Worm (Caenorhabditis elegans) whole organism, L1 larva: ENCODE measurements around the gene sor-1.

Experiments
- C04F5.9 ChIP-seq: sonication (generic microtip); optimal IDR thresholded peaks from 2 replicates; lab custom pipeline; 2016; ENCODE audit warnings: missing genetic modification characterization, missing compliant biosample characterization
- C16A3.4 ChIP-seq: fragments of 150-350 bp; optimal IDR thresholded peaks from 2 replicates; lab custom pipeline; 2014; ENCODE audit warnings: missing biosample characterization, missing genetic modification characterization
- F16B12.6 ChIP-seq: fragments of 150-350 bp; optimal IDR thresholded peaks from 2 replicates; lab custom pipeline; 2014; ENCODE audit warnings: missing biosample characterization, missing genetic modification characterization
- blmp-1 ChIP-seq: fragments of 150-350 bp; optimal IDR thresholded peaks from 2 replicates; lab custom pipeline; 2014; ENCODE audit warnings: missing biosample characterization, missing genetic modification characterization
- ceh-8 ChIP-seq: fragments of 200-800 bp; sonication (Bioruptor generic); optimal IDR thresholded peaks from 2 replicates; lab custom pipeline; 2018; ENCODE audit warnings: mild to moderate bottlenecking, missing genetic modification characterization, moderate library complexity, missing compliant biosample characterization
- ceh-82 ChIP-seq, 3 experiments: fragments of 150-350 bp in 1 of 3; sonication (generic microtip) in 2 of 3; optimal IDR thresholded peaks; 2 replicates each; lab custom pipeline; 2014 to 2017; ENCODE audit warnings: missing biosample characterization in 3 of 3, missing genetic modification characterization in 3 of 3
- ceh-90 ChIP-seq: sonication (generic microtip); optimal IDR thresholded peaks from 2 replicates; lab custom pipeline; 2016; ENCODE audit warnings: missing genetic modification characterization, missing compliant biosample characterization
- dpl-1 ChIP-seq, 3 experiments: fragments of 150-350 bp in 2 of 3; sonication (generic microtip) in 1 of 3; optimal IDR thresholded peaks; 2 replicates each; lab custom pipeline; 2014 to 2017; ENCODE audit warnings: missing biosample characterization in 3 of 3, missing genetic modification characterization in 3 of 3, missing genetic modification reagents in 3 of 3
- dsc-1 ChIP-seq: sonication (generic microtip); optimal IDR thresholded peaks from 2 replicates; lab custom pipeline; 2016; ENCODE audit warnings: mild to moderate bottlenecking, missing genetic modification characterization, missing compliant biosample characterization
- efl-1 ChIP-seq, 4 experiments: fragments of 150-350 bp; optimal IDR thresholded peaks in 3 of 4; peaks in 1 of 4; 1 replicate in 1 of 4; 2 replicates in 3 of 4; lab custom pipeline; 2014; ENCODE audit warnings: missing biosample characterization in 2 of 4, missing genetic modification characterization in 2 of 4, missing genetic modification reagents in 2 of 4
- efl-3 ChIP-seq: fragments of 200-800 bp; sonication (Bioruptor generic); optimal IDR thresholded peaks from 2 replicates; lab custom pipeline; 2018; ENCODE audit warnings: mild to moderate bottlenecking, missing genetic modification characterization, missing compliant biosample characterization
- egl-13 ChIP-seq: sonication (generic microtip); optimal IDR thresholded peaks from 2 replicates; lab custom pipeline; 2016; ENCODE audit warnings: missing genotype, missing genetic modification reagents, missing genetic modification characterization, missing compliant biosample characterization
- ets-5 ChIP-seq: fragments of 200-800 bp; sonication (Bioruptor generic); IDR thresholded peaks from 2 replicates; pipeline ENCODE4 v1.3.6; 2022; ENCODE audit warnings: missing genetic modification characterization, missing compliant biosample characterization
- fkh-10 ChIP-seq: sonication (generic microtip); optimal IDR thresholded peaks from 2 replicates; lab custom pipeline; 2017; ENCODE audit warnings: missing biosample characterization, missing genetic modification reagents, missing genetic modification characterization
- fkh-4 ChIP-seq: sonication (generic microtip); optimal IDR thresholded peaks from 2 replicates; lab custom pipeline; 2016; ENCODE audit warnings: missing compliant biosample characterization, missing genetic modification characterization, borderline replicate concordance
- fkh-8 ChIP-seq: sonication (generic microtip); optimal IDR thresholded peaks from 2 replicates; lab custom pipeline; 2016; ENCODE audit warnings: mild to moderate bottlenecking, missing genetic modification characterization, missing compliant biosample characterization
- hlh-17 ChIP-seq: fragments of 200-800 bp; sonication (Bioruptor generic); optimal IDR thresholded peaks from 2 replicates; lab custom pipeline; 2018; ENCODE audit warnings: missing genetic modification characterization, mild to moderate bottlenecking, missing compliant biosample characterization, moderate library complexity, borderline replicate concordance
- hlh-4 ChIP-seq: sonication (generic microtip); optimal IDR thresholded peaks from 2 replicates; lab custom pipeline; 2016; ENCODE audit warnings: mild to moderate bottlenecking, missing genetic modification characterization, missing compliant biosample characterization
- irx-1 ChIP-seq: sonication (generic microtip); optimal IDR thresholded peaks from 2 replicates; lab custom pipeline; 2016; ENCODE audit warnings: missing genetic modification characterization, missing compliant biosample characterization
- lin-13 ChIP-seq: fragments of 150-350 bp; optimal IDR thresholded peaks from 2 replicates; lab custom pipeline; 2014; ENCODE audit warnings: missing biosample characterization, missing genetic modification reagents, missing genetic modification characterization
- lin-14 ChIP-seq: fragments of 200-800 bp; sonication (Bioruptor generic); optimal IDR thresholded peaks from 2 replicates; lab custom pipeline; 2018; ENCODE audit warnings: mild to moderate bottlenecking, missing genetic modification characterization, moderate library complexity, missing compliant biosample characterization
- lin-15B ChIP-seq: fragments of 150-350 bp; sonication (generic microtip); optimal IDR thresholded peaks from 3 replicates; lab custom pipeline; 2014; ENCODE audit warnings: missing biosample characterization, missing genetic modification characterization
- lin-35 ChIP-seq, 2 experiments: fragments of 150-350 bp; optimal IDR thresholded peaks; 2 replicates each; lab custom pipeline; 2014; ENCODE audit warnings: missing biosample characterization in 2 of 2, missing genetic modification characterization in 2 of 2, missing genetic modification reagents in 2 of 2
- lin-39 ChIP-seq: fragments of 150-350 bp; optimal IDR thresholded peaks from 2 replicates; lab custom pipeline; 2014; ENCODE audit warnings: missing biosample characterization, missing genetic modification reagents, missing genetic modification characterization
- lsy-2 ChIP-seq, 2 experiments: fragments of 150-350 bp; optimal IDR thresholded peaks; 2 replicates each; lab custom pipeline; 2014; ENCODE audit warnings: missing biosample characterization in 2 of 2, missing genetic modification characterization in 2 of 2
- mef-2 ChIP-seq: fragments of 150-350 bp; optimal IDR thresholded peaks from 2 replicates; lab custom pipeline; 2014; ENCODE audit warnings: missing biosample characterization, missing genetic modification characterization
- mep-1 ChIP-seq: fragments of 150-350 bp; optimal IDR thresholded peaks from 2 replicates; lab custom pipeline; 2014; ENCODE audit warnings: missing biosample characterization, missing genetic modification characterization
- nhr-12 ChIP-seq: sonication (generic microtip); optimal IDR thresholded peaks from 2 replicates; lab custom pipeline; 2017; ENCODE audit warnings: missing biosample characterization, missing genetic modification characterization
- nhr-19 ChIP-seq: fragments of 200-800 bp; sonication (Bioruptor generic); conservative IDR thresholded peaks from 2 replicates; pipeline ENCODE4 v1.3.6; 2022; ENCODE audit warnings: missing genetic modification characterization, missing compliant biosample characterization
- nhr-20 ChIP-seq: sonication (generic microtip); optimal IDR thresholded peaks from 2 replicates; lab custom pipeline; 2016; ENCODE audit warnings: mild to moderate bottlenecking, missing genetic modification characterization, missing compliant biosample characterization
- nhr-71 ChIP-seq: sonication (generic microtip); optimal IDR thresholded peaks from 2 replicates; lab custom pipeline; 2016; ENCODE audit warnings: mild to moderate bottlenecking, missing genetic modification characterization, moderate library complexity, missing compliant biosample characterization
- nhr-85 ChIP-seq: sonication (generic microtip); peaks from one replicate; lab custom pipeline; 2016; ENCODE audit warnings: missing genetic modification characterization, inconsistent platforms, missing compliant biosample characterization
- nhr-90 ChIP-seq: sonication (generic microtip); optimal IDR thresholded peaks from 2 replicates; lab custom pipeline; 2016; ENCODE audit warnings: mild to moderate bottlenecking, missing genetic modification characterization, missing compliant biosample characterization; ENCODE audit not compliant: poor library complexity
- pag-3 ChIP-seq: sonication (generic microtip); optimal IDR thresholded peaks from 2 replicates; lab custom pipeline; 2017; ENCODE audit warnings: missing genetic modification characterization, mild to moderate bottlenecking, missing compliant biosample characterization, antibody characterized with exemption, borderline replicate concordance; ENCODE audit not compliant: insufficient read depth
- rnt-1 ChIP-seq: sonication (generic microtip); optimal IDR thresholded peaks from 2 replicates; lab custom pipeline; 2016; ENCODE audit warnings: mild to moderate bottlenecking, missing genetic modification characterization, moderate library complexity, missing compliant biosample characterization
- snu-23 ChIP-seq: sonication (generic microtip); optimal IDR thresholded peaks from 2 replicates; lab custom pipeline; 2016; ENCODE audit warnings: missing genetic modification characterization, missing compliant biosample characterization
- sox-4 ChIP-seq: sonication (generic microtip); optimal IDR thresholded peaks from 2 replicates; lab custom pipeline; 2016; ENCODE audit warnings: missing genetic modification characterization, missing compliant biosample characterization
- swsn-7 ChIP-seq: sonication (generic microtip); optimal IDR thresholded peaks from 2 replicates; lab custom pipeline; 2016; ENCODE audit warnings: missing genetic modification characterization, missing compliant biosample characterization
- tbx-2 ChIP-seq: sonication (generic microtip); optimal IDR thresholded peaks from 2 replicates; lab custom pipeline; 2016; ENCODE audit warnings: missing genetic modification characterization, missing compliant biosample characterization
- unc-130 ChIP-seq: fragments of 150-350 bp; optimal IDR thresholded peaks from 2 replicates; lab custom pipeline; 2017; ENCODE audit warnings: missing biosample characterization, missing genetic modification characterization, inconsistent platforms
- unc-62 ChIP-seq: fragments of 150-350 bp; optimal IDR thresholded peaks from 2 replicates; lab custom pipeline; 2014; ENCODE audit warnings: missing biosample characterization, missing genetic modification reagents, missing genetic modification characterization
- unc-86 ChIP-seq: sonication (generic microtip); optimal IDR thresholded peaks from 2 replicates; lab custom pipeline; 2016; ENCODE audit warnings: missing genetic modification characterization, missing compliant biosample characterization
- vab-15 ChIP-seq: sonication (generic microtip); optimal IDR thresholded peaks from 2 replicates; lab custom pipeline; 2017; ENCODE audit warnings: missing genotype, mild to moderate bottlenecking, missing genetic modification characterization, missing compliant biosample characterization
- xbp-1 ChIP-seq: sonication (generic microtip); optimal IDR thresholded peaks from 2 replicates; lab custom pipeline; 2016; ENCODE audit warnings: missing genetic modification characterization, missing compliant biosample characterization
- zag-1 ChIP-seq: fragments of 150-350 bp; optimal IDR thresholded peaks from 2 replicates; lab custom pipeline; 2014; ENCODE audit warnings: missing biosample characterization, missing genetic modification characterization
- zip-4 ChIP-seq: fragments of 200-800 bp; sonication (Bioruptor generic); optimal IDR thresholded peaks from 2 replicates; lab custom pipeline; 2018; ENCODE audit warnings: mild to moderate bottlenecking, missing genetic modification characterization, moderate library complexity, missing compliant biosample characterization

sor-1 gene

ce11 chrIII:8380645-8381044, 37.3 kb upstream of the sor-1 start, which contains the start of gene R05D3.12:
Gene R05D3.12, plus strand, starts transcription at chrIII:8380945.
- TF ChIP-seq unc-130 (tag; lab: Kevin White, UChicago) (no peak), nhr-19 (GFP tag; lab: Robert Waterston, UW) (no peak), blmp-1 (tag; lab: Kevin White, UChicago) (no peak), xbp-1 (tag; lab: Kevin White, UChicago) (no peak), unc-62 (GFP tag; lab: Kevin White, UChicago) (no peak), nhr-85 (tag; lab: Kevin White, UChicago) (no peak), ceh-82 (tag; optimal IDR thresholded peaks at IDR 0.05; lab: Kevin White, UChicago) (no peak), mef-2 (tag; lab: Kevin White, UChicago) (no peak), lin-15B (no peak), ceh-90 (tag; lab: Kevin White, UChicago) (no peak), C16A3.4 (no peak), efl-1 (optimal IDR thresholded peaks at IDR 0.05; lab: Kevin White, UChicago) (no peak), efl-1 (GFP tag; optimal IDR thresholded peaks at IDR 0.05 in 1 of 2; lab: Kevin White, UChicago) (no peak), mep-1 (no peak), zag-1 (tag; lab: Kevin White, UChicago) (no peak), hlh-17 (GFP tag; lab: Kevin White, UChicago) (no peak), efl-3 (GFP tag; lab: Kevin White, UChicago) (no peak), irx-1 (tag; lab: Kevin White, UChicago) (no peak), C04F5.9 (tag; lab: Kevin White, UChicago) (no peak)

ce11 chrIII:8389539-8389938, 28.4 kb upstream of the sor-1 start, which contains the start of gene ZK353.4:
Gene ZK353.4, minus strand, starts transcription at chrIII:8389639.
- no peak for TF ChIP-seq rnt-1 (tag; lab: Kevin White, UChicago)
- TF ChIP-seq tbx-2 (tag; lab: Kevin White, UChicago) = no peak

- TF ChIP-seq C04F5.9 (tag; lab: Kevin White, UChicago) (no peak), nhr-90 (tag; lab: Kevin White, UChicago) (no peak), nhr-12 (no peak), nhr-20 (tag; lab: Kevin White, UChicago) (no peak), hlh-4 (tag; lab: Kevin White, UChicago) (no peak), ceh-8 (GFP tag; lab: Kevin White, UChicago) (peak; percentile 36), tbx-2 (tag; lab: Kevin White, UChicago) (peak; percentile 4), lin-39 (no peak), zag-1 (tag; lab: Kevin White, UChicago) (no peak), xbp-1 (tag; lab: Kevin White, UChicago) (peak; percentile 3), egl-13 (tag; lab: Kevin White, UChicago) (peak; percentile 63), ceh-82 (tag; optimal IDR thresholded peaks at IDR 0.05; lab: Kevin White, UChicago) (peak in 1 of 3 experiments; percentile 61), zip-4 (GFP tag; lab: Kevin White, UChicago) (no peak), swsn-7 (tag; lab: Kevin White, UChicago) (peak; percentile 28), fkh-8 (tag; lab: Kevin White, UChicago) (peak; percentile 78), efl-1 (optimal IDR thresholded peaks at IDR 0.05; lab: Kevin White, UChicago) (peak; percentile 3 to 8), efl-1 (GFP tag; optimal IDR thresholded peaks at IDR 0.05 in 1 of 2; lab: Kevin White, UChicago) (peak in 1 of 2 experiments; percentile 72), snu-23 (GFP tag; lab: Kevin White, UChicago) (peak; percentile 47), ets-5 (GFP tag; lab: Robert Waterston, UW) (no peak), dpl-1 (GFP tag; optimal IDR thresholded peaks at IDR 0.05; lab: Kevin White, UChicago) (peak in 1 of 3 experiments; percentile 43), vab-15 (tag; lab: Kevin White, UChicago) (no peak), lsy-2 (tag; optimal IDR thresholded peaks at IDR 0.05; lab: Kevin White, UChicago) (peak; percentile 15 to 54), dsc-1 (tag; lab: Kevin White, UChicago) (peak; percentile 71), nhr-71 (tag; lab: Kevin White, UChicago) (peak; percentile 63), unc-86 (tag; lab: Kevin White, UChicago) (peak; percentile 62), lin-35 (GFP tag; optimal IDR thresholded peaks at IDR 0.05; lab: Kevin White, UChicago) (peak in 1 of 2 experiments; percentile 15), lin-14 (peak; percentile 85), efl-3 (GFP tag; lab: Kevin White, UChicago) (no peak), mef-2 (tag; lab: Kevin White, UChicago) (no peak), fkh-10 (GFP tag; lab: Kevin White, UChicago) (peak; percentile 66), F16B12.6 (tag; lab: Kevin White, UChicago) (no peak), fkh-4 (tag; lab: Kevin White, UChicago) (no peak), sox-4 (tag; lab: Kevin White, UChicago) (no peak), pag-3 (tag; lab: Kevin White, UChicago) (no peak), ceh-90 (tag; lab: Kevin White, UChicago) (no peak), rnt-1 (tag; lab: Kevin White, UChicago) (no peak), lin-13 (peak; percentile 26), lin-15B (no peak)
Measured at ce11 chrIII:8392307-8392706, 25.7 kb upstream of the sor-1 start.
